Fruit fly (Drosophila melanogaster) whole organism, embryonic: ENCODE data around the gene Dhc93AB.

Experiments
- Ada2b ChIP-seq: fragments of 200-800 bp; sonication (Bioruptor generic); IDR thresholded peaks from 2 replicates; pipeline ENCODE4 v1.3.6; 2022; ENCODE audit warnings: missing biosample characterization, missing genetic modification characterization
- Aef1 ChIP-seq: fragments of 200-800 bp; sonication (Bioruptor generic); IDR thresholded peaks from 3 replicates; pipeline ENCODE4 v1.3.6; 2022; ENCODE audit warnings: missing biosample characterization, missing genetic modification characterization
- Asciz ChIP-seq: fragments of 200-800 bp; sonication (Bioruptor generic); optimal IDR thresholded peaks from 2 replicates; lab custom pipeline; 2017; ENCODE audit warnings: missing biosample characterization, mild to moderate bottlenecking, missing genetic modification characterization, missing genetic modification reagents
- Atf-2 ChIP-seq: fragments of 200-800 bp; sonication (Bioruptor generic); optimal IDR thresholded peaks from 2 replicates; lab custom pipeline; 2016; ENCODE audit warnings: missing biosample characterization, missing genetic modification characterization
- B-H2 ChIP-seq: fragments of 200-800 bp; sonication (Bioruptor generic); optimal IDR thresholded peaks from 2 replicates; lab custom pipeline; 2018; ENCODE audit warnings: missing biosample characterization, mild to moderate bottlenecking, missing genetic modification characterization
- Bteb2 ChIP-seq: fragments of 200-800 bp; sonication (Bioruptor generic); optimal IDR thresholded peaks from 2 replicates; lab custom pipeline; 2016; ENCODE audit warnings: missing biosample characterization, missing genetic modification characterization
- CG10274 ChIP-seq: fragments of 200-800 bp; sonication (Bioruptor generic); optimal IDR thresholded peaks from 3 replicates; lab custom pipeline; 2017; ENCODE audit warnings: missing biosample characterization, mild to moderate bottlenecking, missing genetic modification characterization
- CG11560 ChIP-seq: fragments of 200-800 bp; sonication (Bioruptor generic); IDR thresholded peaks from 3 replicates; pipeline ENCODE4 v1.3.6; 2022; ENCODE audit warnings: missing biosample characterization, missing genetic modification characterization
- CG11695 ChIP-seq: fragments of 200-800 bp; sonication (Bioruptor generic); IDR thresholded peaks from 3 replicates; pipeline ENCODE4 v1.3.6; 2022; ENCODE audit warnings: missing biosample characterization, missing genetic modification characterization
- CG12391 ChIP-seq: fragments of 200-800 bp; sonication (Bioruptor generic); optimal IDR thresholded peaks from 3 replicates; lab custom pipeline; 2018; ENCODE audit warnings: missing biosample characterization, mild to moderate bottlenecking, missing genetic modification characterization, moderate library complexity
- CG13123 ChIP-seq: fragments of 200-800 bp; sonication (Bioruptor generic); optimal IDR thresholded peaks from 2 replicates; lab custom pipeline; 2016; ENCODE audit warnings: missing biosample characterization, missing genetic modification characterization
- CG16815 ChIP-seq: fragments of 200-800 bp; sonication (Bioruptor generic); optimal IDR thresholded peaks from 3 replicates; lab custom pipeline; 2017; ENCODE audit warnings: missing biosample characterization, mild to moderate bottlenecking, missing genetic modification characterization
- CG1792 ChIP-seq: fragments of 200-800 bp; sonication (Bioruptor generic); optimal IDR thresholded peaks from 2 replicates; lab custom pipeline; 2016; ENCODE audit warnings: missing biosample characterization, missing genetic modification characterization
- CG18011 ChIP-seq: fragments of 200-800 bp; sonication (Bioruptor generic); optimal IDR thresholded peaks from 2 replicates; lab custom pipeline; 2017; ENCODE audit warnings: missing biosample characterization, missing genetic modification characterization, mild to moderate bottlenecking, moderate library complexity, missing genotype
- CG18476 ChIP-seq: fragments of 200-800 bp; sonication (Bioruptor generic); optimal IDR thresholded peaks from 2 replicates; lab custom pipeline; 2016; ENCODE audit warnings: missing biosample characterization, mild to moderate bottlenecking, missing genetic modification characterization
- CG18599 ChIP-seq: fragments of 200-800 bp; sonication (Bioruptor generic); optimal IDR thresholded peaks from 3 replicates; lab custom pipeline; 2017; ENCODE audit warnings: missing biosample characterization, missing genetic modification characterization, mild to moderate bottlenecking, moderate library complexity, missing genetic modification reagents
- CG3065 ChIP-seq: fragments of 200-800 bp; sonication (Bioruptor generic); optimal IDR thresholded peaks from 2 replicates; lab custom pipeline; 2016; ENCODE audit warnings: missing biosample characterization, missing genetic modification characterization
- CG31224 ChIP-seq: fragments of 200-800 bp; sonication (Bioruptor generic); IDR thresholded peaks from 2 replicates; pipeline ENCODE4 v1.3.6; 2022; ENCODE audit warnings: missing biosample characterization, missing genetic modification characterization
- CG5953 ChIP-seq: fragments of 200-800 bp; sonication (Bioruptor generic); IDR thresholded peaks from 2 replicates; pipeline ENCODE4 v1.3.6; 2022; ENCODE audit warnings: missing biosample characterization, missing genetic modification characterization
- CG6689 ChIP-seq: fragments of 200-800 bp; sonication (Bioruptor generic); IDR thresholded peaks from 2 replicates; pipeline ENCODE4 v1.3.6; 2022; ENCODE audit warnings: missing biosample characterization, missing genetic modification characterization
- CG7963 ChIP-seq: fragments of 200-800 bp; sonication (Bioruptor generic); IDR thresholded peaks from 3 replicates; pipeline ENCODE4 v1.3.6; 2022; ENCODE audit warnings: missing biosample characterization, missing genetic modification characterization; ENCODE audit not compliant: partially characterized antibody
- Eip74EF ChIP-seq, 2 experiments: fragments of 200-800 bp in 1 of 2; fragments of >200 bp in 1 of 2; sonication (Bioruptor generic) in 1 of 2; optimal IDR thresholded peaks; 2 replicates each; lab custom pipeline; 2017 to 2019; ENCODE audit warnings: missing biosample characterization in 2 of 2, missing genetic modification characterization in 2 of 2, mild to moderate bottlenecking in 1 of 2, moderate library complexity in 1 of 2
- Elba2 ChIP-seq: fragments of 200-800 bp; sonication (Bioruptor generic); optimal IDR thresholded peaks from 3 replicates; lab custom pipeline; 2016; ENCODE audit warnings: missing biosample characterization, missing genetic modification characterization
- Gsc ChIP-seq: fragments of 200-800 bp; sonication (Bioruptor generic); IDR thresholded peaks from 2 replicates; pipeline ENCODE4 v1.3.6; 2022; ENCODE audit warnings: missing biosample characterization, missing genetic modification characterization
- Gug ChIP-seq: fragments of 200-800 bp; sonication (Bioruptor generic); IDR thresholded peaks from 4 replicates; pipeline ENCODE4 v1.3.6; 2022; ENCODE audit warnings: missing biosample characterization, missing genetic modification characterization
- HLH4C ChIP-seq: fragments of 200-800 bp; sonication (Bioruptor generic); IDR thresholded peaks from 3 replicates; pipeline ENCODE4 v1.3.6; 2022; ENCODE audit warnings: missing biosample characterization, missing genetic modification characterization; ENCODE audit not compliant: partially characterized antibody
- Hr3 ChIP-seq: fragments of 200-800 bp; sonication (Bioruptor generic); optimal IDR thresholded peaks from 3 replicates; lab custom pipeline; 2016; ENCODE audit warnings: missing biosample characterization, missing genetic modification characterization
- MESR4 ChIP-seq: fragments of 200-800 bp; sonication (Bioruptor generic); optimal IDR thresholded peaks from 2 replicates; lab custom pipeline; 2018; ENCODE audit warnings: missing biosample characterization, mild to moderate bottlenecking, missing genetic modification characterization, moderate library complexity
- PHDP ChIP-seq: fragments of 200-800 bp; sonication (Bioruptor generic); optimal IDR thresholded peaks from 3 replicates; lab custom pipeline; 2018; ENCODE audit warnings: missing biosample characterization, mild to moderate bottlenecking, missing genetic modification characterization, moderate library complexity
- Six4 ChIP-seq: fragments of 200-800 bp; sonication (Bioruptor generic); optimal IDR thresholded peaks from 2 replicates; lab custom pipeline; 2016; ENCODE audit warnings: missing biosample characterization, missing genetic modification characterization
- TFAM ChIP-seq: fragments of 200-800 bp; sonication (Bioruptor generic); optimal IDR thresholded peaks from 2 replicates; lab custom pipeline; 2017; ENCODE audit warnings: missing biosample characterization, missing genetic modification characterization, inconsistent platforms
- ab ChIP-seq: fragments of 200-800 bp; sonication (Bioruptor generic); optimal IDR thresholded peaks from 2 replicates; lab custom pipeline; 2016; ENCODE audit warnings: missing biosample characterization, missing genetic modification characterization
- aop ChIP-seq: fragments of 200-800 bp; sonication (Bioruptor generic); IDR thresholded peaks from 2 replicates; pipeline ENCODE4 v1.3.6; 2022; ENCODE audit warnings: missing biosample characterization, missing genetic modification characterization
- ara ChIP-seq: fragments of 200-800 bp; sonication (Bioruptor generic); IDR thresholded peaks from 2 replicates; pipeline ENCODE4 v1.3.6; 2022; ENCODE audit warnings: missing biosample characterization, missing genetic modification characterization
- bab2 ChIP-seq: fragments of 200-800 bp; sonication (Bioruptor generic); optimal IDR thresholded peaks from 2 replicates; lab custom pipeline; 2016; ENCODE audit warnings: missing biosample characterization, missing genetic modification characterization
- btn ChIP-seq: fragments of 200-800 bp; sonication (Bioruptor generic); optimal IDR thresholded peaks from 2 replicates; lab custom pipeline; 2016; ENCODE audit warnings: missing biosample characterization, missing genetic modification characterization
- crp ChIP-seq, 2 experiments: fragments of 200-800 bp; sonication (Bioruptor generic); optimal IDR thresholded peaks; 2 replicates in 1 of 2; 3 replicates in 1 of 2; lab custom pipeline; 2017; ENCODE audit warnings: missing biosample characterization in 2 of 2, missing genetic modification characterization in 2 of 2, mild to moderate bottlenecking in 1 of 2, moderate library complexity in 1 of 2
- cwo ChIP-seq: fragments of 200-800 bp; sonication (Bioruptor generic); optimal IDR thresholded peaks from 3 replicates; lab custom pipeline; 2017; ENCODE audit warnings: missing biosample characterization, missing genetic modification characterization, mild to moderate bottlenecking, moderate library complexity, missing genetic modification reagents
- danr ChIP-seq: fragments of 200-800 bp; sonication (Bioruptor generic); IDR thresholded peaks from 2 replicates; pipeline ENCODE4 v1.3.6; 2022; ENCODE audit warnings: missing biosample characterization, missing genetic modification characterization
- dpn ChIP-seq, 2 experiments: fragments of 200-800 bp; sonication (Bioruptor generic); optimal IDR thresholded peaks; 3 replicates each; lab custom pipeline; 2016; ENCODE audit warnings: missing biosample characterization in 2 of 2, missing genetic modification characterization in 2 of 2
- fru ChIP-seq: fragments of >200 bp; optimal IDR thresholded peaks from 2 replicates; lab custom pipeline; 2017
- gsb ChIP-seq: fragments of 200-800 bp; sonication (Bioruptor generic); IDR thresholded peaks from 2 replicates; pipeline ENCODE4 v1.3.6; 2022; ENCODE audit warnings: missing biosample characterization, missing genetic modification characterization
- ham ChIP-seq: fragments of 200-800 bp; sonication (Bioruptor generic); IDR thresholded peaks from 2 replicates; pipeline ENCODE4 v1.3.6; 2022; ENCODE audit warnings: missing biosample characterization, missing genetic modification characterization
- ken ChIP-seq: fragments of 200-800 bp; sonication (Bioruptor generic); IDR thresholded peaks from 3 replicates; pipeline ENCODE4 v1.3.6; 2022; ENCODE audit warnings: missing biosample characterization, missing genetic modification characterization
- lilli ChIP-seq: fragments of 200-800 bp; sonication (Bioruptor generic); optimal IDR thresholded peaks from 3 replicates; lab custom pipeline; 2016; ENCODE audit warnings: missing biosample characterization, missing genetic modification characterization
- mirr ChIP-seq: fragments of 200-800 bp; sonication (Bioruptor generic); optimal IDR thresholded peaks from 3 replicates; lab custom pipeline; 2018; ENCODE audit warnings: missing biosample characterization, mild to moderate bottlenecking, missing genetic modification characterization
- nom ChIP-seq: fragments of 200-800 bp; sonication (Bioruptor generic); optimal IDR thresholded peaks from 2 replicates; lab custom pipeline; 2017; ENCODE audit warnings: missing biosample characterization, missing genetic modification characterization, mild to moderate bottlenecking, moderate library complexity, missing genetic modification reagents
- schlank ChIP-seq: fragments of 200-800 bp; sonication (Bioruptor generic); optimal IDR thresholded peaks from 2 replicates; lab custom pipeline; 2018; ENCODE audit warnings: missing biosample characterization, mild to moderate bottlenecking, missing genetic modification characterization
- toy ChIP-seq: fragments of 200-800 bp; sonication (Bioruptor generic); IDR thresholded peaks from 2 replicates; pipeline ENCODE4 v1.3.6; 2022; ENCODE audit warnings: missing biosample characterization, missing genetic modification characterization
- twi ChIP-seq: fragments of 200-800 bp; optimal IDR thresholded peaks from 2 replicates; lab custom pipeline; 2019; ENCODE audit warnings: missing biosample characterization, mild to moderate bottlenecking, missing genetic modification characterization, moderate library complexity
- usp ChIP-seq: fragments of >200 bp; optimal IDR thresholded peaks from 2 replicates; lab custom pipeline; 2017; ENCODE audit warnings: missing biosample characterization, missing genetic modification characterization
- yki ChIP-seq: fragments of >200 bp; optimal IDR thresholded peaks from 3 replicates; lab custom pipeline; 2018

Gene Dhc93AB

DNA sequence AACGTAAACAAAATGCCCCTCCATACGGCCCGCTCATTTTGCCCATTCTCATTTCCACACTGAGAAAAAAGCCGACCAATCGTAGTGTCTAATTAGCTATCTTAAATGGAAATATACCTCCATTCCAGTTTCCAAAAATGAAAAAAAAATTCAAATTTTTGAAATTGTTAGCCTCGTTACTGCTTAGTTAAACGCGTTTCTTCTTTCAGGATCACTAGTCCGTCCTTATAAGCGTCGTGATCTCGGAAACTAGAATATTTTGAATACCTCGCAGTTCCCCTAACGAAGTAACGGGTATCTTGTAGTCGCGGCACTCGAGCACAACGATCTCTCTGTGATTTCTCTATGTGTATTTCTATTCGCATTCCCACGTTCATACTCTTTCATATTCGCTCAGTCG is 52.6 kb downstream of the Dhc93AB start (continued):
- TF ChIP-seq dpn (GFP tag; optimal IDR thresholded peaks at IDR 0.05; lab: Kevin White, UChicago) (peak; percentile 45 to 54), aop (GFP tag; lab: Robert Waterston, UW) (no peak), CG18476 (GFP tag; lab: Kevin White, UChicago) (peak; percentile 17), Aef1 (GFP tag; lab: Robert Waterston, UW) (peak; percentile 36; the same call in 2 of the 3 replicates), crp (GFP tag; optimal IDR thresholded peaks at IDR 0.05; lab: Kevin White, UChicago) (no peak), usp (GFP tag; lab: Kevin White, UChicago) (no peak), Bteb2 (GFP tag; lab: Kevin White, UChicago) (peak; percentile 37), B-H2 (GFP tag; lab: Kevin White, UChicago) (no peak), CG11695 (GFP tag; lab: Robert Waterston, UW) (peak; percentile 64; the same call in 2 of the 3 replicates), Eip74EF (GFP tag; optimal IDR thresholded peaks at IDR 0.05; lab: Kevin White, UChicago) (peak in 1 of 2 experiments; percentile 46), Gsc (GFP tag; lab: Robert Waterston, UW) (0 out of 2 replicates have a peak, but pooled peaks have one; percentile 16), CG7963 (GFP tag; lab: Robert Waterston, UW) (no peak), PHDP (tag; lab: Kevin White, UChicago) (peak; percentile 42), CG18011 (GFP tag; lab: Kevin White, UChicago) (no peak), Asciz (GFP tag; lab: Kevin White, UChicago) (peak; percentile 53), CG6689 (GFP tag; lab: Robert Waterston, UW) (peak; percentile 56), CG31224 (GFP tag; lab: Robert Waterston, UW) (peak; percentile 53; the same call in 1 of the 2 replicates), twi (tag; lab: Kevin White, UChicago) (no peak), ab (GFP tag; lab: Kevin White, UChicago) (no peak), ara (GFP tag; lab: Robert Waterston, UW) (no peak), schlank (tag; lab: Kevin White, UChicago) (peak; percentile 20), ham (no peak), CG16815 (peak; percentile 6), fru (lab: Kevin White, UChicago) (no peak), btn (GFP tag; lab: Kevin White, UChicago) (peak; percentile 31), CG12391 (peak; percentile 39), CG1792 (peak; percentile 47), Six4 (GFP tag; lab: Kevin White, UChicago) (no peak), cwo (peak; percentile 5), CG5953 (no peak), lilli (peak; percentile 47), CG13123 (GFP tag; lab: Kevin White, UChicago) (no peak), Ada2b (peak; percentile 47), yki (lab: Kevin White, UChicago) (no peak), CG10274 (GFP tag; lab: Kevin White, UChicago) (peak; percentile 44), Hr3 (GFP tag; lab: Kevin White, UChicago) (peak; percentile 42), Gug (GFP tag; lab: Robert Waterston, UW) (peak; percentile 45; the same call in 1 of the 4 replicates), ken (GFP tag; lab: Robert Waterston, UW) (no peak), CG18599 (GFP tag; lab: Kevin White, UChicago) (peak; percentile 69), MESR4 (no peak), mirr (GFP tag; lab: Kevin White, UChicago) (no peak), Atf-2 (GFP tag; lab: Kevin White, UChicago) (peak; percentile 68), toy (no peak), bab2 (GFP tag; lab: Kevin White, UChicago) (peak; percentile 69), CG3065 (no peak), nom (GFP tag; lab: Kevin White, UChicago) (no peak), Elba2 (GFP tag; lab: Kevin White, UChicago) (no peak), gsb (GFP tag; lab: Robert Waterston, UW) (no peak), TFAM (GFP tag; lab: Kevin White, UChicago) (no peak), danr (GFP tag; lab: Robert Waterston, UW) (0 out of 2 replicates have a peak, but pooled peaks have one; percentile 24), HLH4C (no peak), CG11560 (tag; lab: Robert Waterston, UW) (peak; percentile 47; the same call in 2 of the 3 replicates)
